Fruit fly (Drosophila melanogaster) whole organism, pupa: ENCODE measurements around the gene alphaSnap.

Source experiments
- CG10348 ChIP-seq: fragments of 200-800 bp; sonication (Bioruptor generic); IDR thresholded peaks from 2 replicates; pipeline ENCODE4 v1.3.6; 2022; ENCODE audit warnings: missing biosample characterization, missing genetic modification characterization
- CG12605 ChIP-seq: fragments of 200-800 bp; sonication (Bioruptor generic); IDR thresholded peaks from 2 replicates; pipeline ENCODE4 v1.3.6; 2022; ENCODE audit warnings: missing biosample characterization, missing genetic modification characterization
- CG13204 ChIP-seq: fragments of 200-800 bp; sonication (Bioruptor generic); optimal IDR thresholded peaks from 2 replicates; lab custom pipeline; 2018; ENCODE audit warnings: missing biosample characterization, mild to moderate bottlenecking, missing genetic modification characterization, moderate library complexity
- CG14655 ChIP-seq: fragments of 200-800 bp; sonication (Bioruptor generic); optimal IDR thresholded peaks from 3 replicates; lab custom pipeline; 2017; ENCODE audit warnings: mild to moderate bottlenecking, missing biosample characterization, missing genetic modification reagents, missing genetic modification characterization
- CG15710 ChIP-seq: fragments of 200-800 bp; sonication (Bioruptor generic); optimal IDR thresholded peaks from 2 replicates; lab custom pipeline; 2018; ENCODE audit warnings: missing biosample characterization, mild to moderate bottlenecking, missing genetic modification characterization, moderate library complexity
- CG17806 ChIP-seq: fragments of 200-800 bp; sonication (Bioruptor generic); optimal IDR thresholded peaks from 2 replicates; lab custom pipeline; 2018; ENCODE audit warnings: missing biosample characterization, mild to moderate bottlenecking, missing genetic modification characterization, moderate library complexity
- CG32121 ChIP-seq: fragments of 200-800 bp; sonication (Bioruptor generic); IDR thresholded peaks from 2 replicates; pipeline ENCODE4 v1.3.6; 2022; ENCODE audit warnings: missing biosample characterization, missing genetic modification characterization
- CG34367 ChIP-seq: fragments of 200-800 bp; sonication (Bioruptor generic); optimal IDR thresholded peaks from 2 replicates; lab custom pipeline; 2018; ENCODE audit warnings: missing biosample characterization, mild to moderate bottlenecking, missing genetic modification characterization
- CG4496 ChIP-seq: fragments of 200-800 bp; sonication (Bioruptor generic); IDR thresholded peaks from 3 replicates; pipeline ENCODE4 v1.3.6; 2022; ENCODE audit warnings: missing biosample characterization, missing genetic modification characterization
- CG8159 ChIP-seq: fragments of 200-800 bp; sonication (Bioruptor generic); optimal IDR thresholded peaks from 3 replicates; lab custom pipeline; 2018; ENCODE audit warnings: missing biosample characterization, mild to moderate bottlenecking, missing genetic modification characterization, moderate library complexity
- CG8301 ChIP-seq: fragments of 200-800 bp; sonication (Bioruptor generic); optimal IDR thresholded peaks from 2 replicates; lab custom pipeline; 2018; ENCODE audit warnings: missing biosample characterization, mild to moderate bottlenecking, missing genetic modification characterization
- CG9948 ChIP-seq: fragments of 200-800 bp; sonication (Bioruptor generic); optimal IDR thresholded peaks from 2 replicates; lab custom pipeline; 2018; ENCODE audit warnings: missing biosample characterization, mild to moderate bottlenecking, missing genetic modification characterization, moderate library complexity
- D1 ChIP-seq: fragments of 200-800 bp; sonication (Bioruptor generic); optimal IDR thresholded peaks from 2 replicates; lab custom pipeline; 2018; ENCODE audit warnings: missing biosample characterization, mild to moderate bottlenecking, missing genetic modification characterization, moderate library complexity
- EcR ChIP-seq: fragments of 200-800 bp; sonication (Bioruptor generic); optimal IDR thresholded peaks from 3 replicates; lab custom pipeline; 2019; ENCODE audit warnings: missing biosample characterization, missing genetic modification characterization, mild to moderate bottlenecking, moderate library complexity, missing genetic modification reagents
- Ets98B ChIP-seq: fragments of 200-800 bp; sonication (Bioruptor generic); IDR thresholded peaks from 2 replicates; pipeline ENCODE4 v1.3.6; 2022; ENCODE audit warnings: missing biosample characterization, missing genetic modification characterization
- Pif1A ChIP-seq: fragments of 200-800 bp; sonication (Bioruptor generic); optimal IDR thresholded peaks from 3 replicates; lab custom pipeline; 2016; ENCODE audit warnings: missing biosample characterization, missing genetic modification characterization
- Pif1B ChIP-seq: fragments of 200-800 bp; sonication (Bioruptor generic); optimal IDR thresholded peaks from 3 replicates; lab custom pipeline; 2016; ENCODE audit warnings: missing biosample characterization, missing genetic modification characterization
- Snoo ChIP-seq: fragments of 200-800 bp; sonication (Bioruptor generic); optimal IDR thresholded peaks from 3 replicates; lab custom pipeline; 2017; ENCODE audit warnings: missing biosample characterization, mild to moderate bottlenecking, missing genetic modification characterization, inconsistent platforms
- fd96Ca ChIP-seq: fragments of 200-800 bp; sonication (Bioruptor generic); IDR thresholded peaks from 3 replicates; pipeline ENCODE4 v1.3.6; 2022; ENCODE audit warnings: missing biosample characterization, missing genetic modification characterization
- gl ChIP-seq: fragments of 200-800 bp; sonication (Bioruptor generic); optimal IDR thresholded peaks from 2 replicates; lab custom pipeline; 2018; ENCODE audit warnings: missing biosample characterization, mild to moderate bottlenecking, missing genetic modification characterization
- rn ChIP-seq: fragments of 200-800 bp; sonication (Bioruptor generic); IDR thresholded peaks from 2 replicates; pipeline ENCODE4 v1.3.6; 2022; ENCODE audit warnings: missing biosample characterization, missing genetic modification characterization

alphaSnap gene

DNA sequence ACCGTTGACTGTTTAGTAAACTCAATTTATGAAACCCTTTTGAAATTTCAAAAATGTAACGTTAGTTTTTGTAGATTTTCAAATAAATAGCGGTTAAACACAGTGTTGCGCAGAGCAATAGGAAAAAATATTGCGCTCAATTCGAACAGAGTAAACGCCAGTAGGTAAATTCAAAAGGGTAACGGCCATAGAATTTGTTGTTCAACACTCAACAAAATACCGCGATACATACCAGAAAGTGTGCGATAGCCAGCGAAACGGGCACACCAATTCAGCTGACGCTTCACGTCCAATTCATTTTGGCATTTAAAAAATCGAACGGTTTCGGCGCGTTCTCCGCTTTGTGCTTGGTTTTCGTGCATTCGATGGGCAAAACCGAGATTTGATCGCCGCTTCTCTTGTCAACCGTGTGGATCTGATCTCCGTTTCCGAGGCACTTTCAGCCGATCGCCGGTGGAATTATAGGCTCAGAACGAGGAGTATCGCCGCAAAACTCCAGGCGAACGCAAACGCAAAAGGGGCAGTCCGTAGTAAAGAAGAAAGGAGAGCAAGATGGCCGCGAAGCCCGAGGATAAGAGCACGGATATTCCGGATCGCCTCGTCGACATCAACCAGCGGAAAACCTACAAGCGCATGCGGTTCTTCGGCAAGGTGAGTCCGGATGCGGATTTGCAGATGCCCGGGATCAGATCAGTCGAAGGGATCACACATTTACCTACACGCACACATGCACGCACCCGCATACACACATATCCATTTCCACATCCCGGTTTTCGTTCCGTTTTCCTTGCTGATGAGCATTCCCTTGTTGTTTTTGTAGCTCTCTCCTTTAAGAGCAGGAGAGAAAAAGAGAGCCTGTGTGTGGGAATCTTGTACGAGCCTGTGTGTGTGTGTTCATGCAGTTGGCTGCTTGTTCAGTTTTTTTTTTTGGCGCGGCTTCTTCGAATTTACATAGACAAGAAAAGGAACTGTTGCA is 3.4 kb upstream of the alphaSnap start:
- TF ChIP-seq CG8301 (tag; lab: Kevin White, UChicago), result no peak
- TF ChIP-seq CG12605, result no peak
- no peak for TF ChIP-seq CG4496 (GFP tag; lab: Robert Waterston, UW)
- TF ChIP-seq CG17806 (tag; lab: Kevin White, UChicago), result no peak
- no peak for TF ChIP-seq Snoo (tag; lab: Kevin White, UChicago)
- TF ChIP-seq D1 (tag; lab: Kevin White, UChicago), result no peak
- TF ChIP-seq EcR (GFP tag; lab: Kevin White, UChicago), result no peak
- TF ChIP-seq CG8159 (tag; lab: Kevin White, UChicago), result no peak
- TF ChIP-seq CG13204 (GFP tag; lab: Kevin White, UChicago), result no peak
- no peak for TF ChIP-seq fd96Ca (GFP tag; lab: Robert Waterston, UW)

DNA sequence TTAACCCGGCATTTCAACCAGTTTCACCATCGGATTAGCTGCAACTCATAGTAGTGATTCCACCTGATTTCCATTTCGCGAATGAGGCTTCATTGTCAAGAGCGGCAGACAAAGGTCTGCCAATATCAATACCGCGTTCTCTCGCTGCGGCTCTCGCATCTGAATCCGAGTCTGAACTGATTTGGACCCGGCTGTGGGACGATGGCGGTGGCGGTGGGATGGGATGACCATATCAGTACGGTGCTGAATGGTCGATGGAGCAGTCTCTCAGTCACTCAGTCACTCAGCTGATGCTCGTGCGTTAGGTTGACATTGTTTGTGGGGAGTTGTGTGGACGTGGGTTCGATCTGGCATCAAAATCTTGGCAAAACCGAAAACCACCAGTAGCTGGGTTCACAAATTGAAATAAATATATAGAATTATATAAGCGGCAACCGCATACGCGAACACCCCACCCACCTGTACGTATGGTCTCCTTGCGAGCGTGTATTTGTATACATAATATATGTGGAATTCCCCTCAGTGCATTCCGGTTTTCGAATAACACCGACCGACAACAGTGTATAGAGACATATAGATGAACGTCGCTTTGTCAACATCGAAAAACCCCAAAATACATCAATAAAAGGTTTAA is 3.6 kb downstream of the alphaSnap start, which contains the start of gene Spn77Ba:
Gene Spn77Ba, plus strand, starts transcription at position 235 of the 634 bp plus-strand sequence.
- peak; percentile 69; the same call in 2 of the 3 replicates for TF ChIP-seq CG4496 (GFP tag; lab: Robert Waterston, UW)
- no peak for TF ChIP-seq CG9948
- TF ChIP-seq D1 (tag; lab: Kevin White, UChicago), result no peak
- TF ChIP-seq Pif1B (GFP tag; lab: Kevin White, UChicago), result peak; percentile 39
- no peak for TF ChIP-seq CG15710 (tag; lab: Kevin White, UChicago)
- peak; percentile 12 for TF ChIP-seq Pif1A (GFP tag; lab: Kevin White, UChicago)
- TF ChIP-seq CG17806 (tag; lab: Kevin White, UChicago), result no peak
- TF ChIP-seq EcR (GFP tag; lab: Kevin White, UChicago), result peak; percentile 45
- peak; percentile 57; the same call in 1 of the 3 replicates for TF ChIP-seq fd96Ca (GFP tag; lab: Robert Waterston, UW)
- TF ChIP-seq gl (tag; lab: Kevin White, UChicago), result peak; percentile 70
- TF ChIP-seq CG32121 (GFP tag; lab: Robert Waterston, UW), result no peak
- TF ChIP-seq CG8301 (tag; lab: Kevin White, UChicago), result no peak
- TF ChIP-seq CG8159 (tag; lab: Kevin White, UChicago), result no peak
- TF ChIP-seq CG34367, result peak; percentile 33
- TF ChIP-seq Ets98B (GFP tag; lab: Robert Waterston, UW), result peak; percentile 65; the same call in 1 of the 2 replicates
- 0 out of 2 replicates have a peak, but pooled peaks have one; percentile 19 for TF ChIP-seq CG10348 (GFP tag; lab: Robert Waterston, UW)
- no peak for TF ChIP-seq CG13204 (GFP tag; lab: Kevin White, UChicago)
- TF ChIP-seq CG14655, result no peak
- TF ChIP-seq CG12605, result no peak; the same call in 1 of the 2 replicates
- TF ChIP-seq Snoo (tag; lab: Kevin White, UChicago), result no peak
- TF ChIP-seq rn (GFP tag; lab: Robert Waterston, UW), result no peak
- TF ChIP-seq, all 21 proteins: peak for 9

DNA sequence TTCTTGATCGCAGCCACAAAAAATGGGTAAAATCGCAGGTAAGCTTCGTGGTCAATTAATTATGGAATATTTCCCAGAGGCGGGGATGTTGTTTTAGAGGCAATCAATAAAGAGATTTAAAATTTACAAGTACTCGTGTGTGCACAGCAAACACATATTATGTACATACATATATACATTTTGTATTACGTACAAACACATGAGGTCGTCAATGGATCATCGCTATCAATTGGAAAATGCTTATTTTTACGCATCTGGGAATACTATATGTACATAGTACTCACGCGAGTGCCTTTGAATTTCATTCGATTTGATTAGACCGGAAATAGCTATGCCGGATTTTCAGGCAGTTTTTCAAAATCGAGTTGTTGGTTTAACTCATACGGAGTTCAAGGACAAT is 4.3 kb downstream of the alphaSnap start:
- no peak for TF ChIP-seq CG32121 (GFP tag; lab: Robert Waterston, UW)
- TF ChIP-seq CG4496 (GFP tag; lab: Robert Waterston, UW), result no peak

DNA sequence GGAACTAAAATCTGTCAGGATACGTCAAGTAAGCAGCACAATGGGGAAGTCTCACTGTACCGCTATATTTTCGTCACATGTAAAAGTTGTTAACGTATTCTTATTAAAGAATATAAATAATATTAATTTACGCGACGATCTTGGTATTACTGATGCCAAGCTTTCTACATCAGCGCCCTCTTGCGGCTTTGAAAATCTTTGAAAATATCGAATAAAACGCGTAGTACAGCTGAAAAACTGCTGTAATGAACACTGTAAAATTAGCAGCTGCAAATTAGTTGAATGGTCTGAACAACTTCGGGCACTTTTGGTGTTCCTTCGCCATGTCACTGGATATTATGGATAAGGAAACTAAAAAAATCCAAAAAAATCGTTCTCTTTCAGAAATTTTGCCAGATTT is 6.6 kb downstream of the alphaSnap start:
- no peak for TF ChIP-seq fd96Ca (GFP tag; lab: Robert Waterston, UW)
- TF ChIP-seq CG8159 (tag; lab: Kevin White, UChicago), result no peak
- TF ChIP-seq Snoo (tag; lab: Kevin White, UChicago), result no peak
- TF ChIP-seq, all 21 proteins: peak for 0

- TF ChIP-seq fd96Ca (GFP tag; lab: Robert Waterston, UW) (no peak), Snoo (tag; lab: Kevin White, UChicago) (no peak), gl (tag; lab: Kevin White, UChicago) (no peak), D1 (tag; lab: Kevin White, UChicago) (no peak), Ets98B (GFP tag; lab: Robert Waterston, UW) (no peak), CG32121 (GFP tag; lab: Robert Waterston, UW) (no peak)
These were observed 7.2 kb downstream of the alphaSnap start, which contains the start of gene Spn77Bb for dm6 chr3L:20320652-20321051. Gene Spn77Bb (plus strand): TSS chr3L:20320952.

DNA sequence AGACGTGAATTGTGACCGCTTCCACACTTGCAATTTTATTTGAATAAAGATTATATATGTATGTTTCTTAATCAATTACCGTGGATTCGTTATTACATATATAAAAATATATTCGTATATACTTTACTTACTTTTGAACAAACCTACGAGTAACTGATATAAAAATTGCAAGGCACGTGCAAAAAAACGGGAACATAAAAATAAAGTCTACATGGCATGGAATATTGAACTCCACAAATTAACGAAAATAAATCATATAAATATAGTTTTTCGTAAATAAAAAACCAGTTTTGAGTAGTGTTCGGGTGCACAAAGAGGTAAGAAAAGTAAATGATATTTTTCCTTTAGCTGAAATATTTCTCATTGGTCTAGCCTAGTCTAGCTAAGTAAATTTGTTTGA is 28.9 kb downstream of the alphaSnap start, which contains the start of gene Spn77Bc:
Gene Spn77Bc, plus strand, starts transcription at position 301 of the 400 bp plus-strand sequence.
- no peak for TF ChIP-seq CG32121 (GFP tag; lab: Robert Waterston, UW)
- TF ChIP-seq CG14655, result no peak
- TF ChIP-seq CG8159 (tag; lab: Kevin White, UChicago), result no peak
- TF ChIP-seq Ets98B (GFP tag; lab: Robert Waterston, UW), result no peak
- no peak for TF ChIP-seq rn (GFP tag; lab: Robert Waterston, UW)
- no peak for TF ChIP-seq CG8301 (tag; lab: Kevin White, UChicago)
- TF ChIP-seq gl (tag; lab: Kevin White, UChicago), result no peak
- no peak for TF ChIP-seq Pif1B (GFP tag; lab: Kevin White, UChicago)
- no peak for TF ChIP-seq Snoo (tag; lab: Kevin White, UChicago)
- no peak for TF ChIP-seq CG9948
- no peak for TF ChIP-seq CG13204 (GFP tag; lab: Kevin White, UChicago)
- no peak for TF ChIP-seq CG17806 (tag; lab: Kevin White, UChicago)
- TF ChIP-seq CG4496 (GFP tag; lab: Robert Waterston, UW), result no peak
- no peak for TF ChIP-seq EcR (GFP tag; lab: Kevin White, UChicago)
